Fruit fly (Drosophila melanogaster) whole organism, prepupa: Measurements from ENCODE around the gene Cep135.

Experiments used
- Blimp-1 ChIP-seq: fragments of 200-800 bp; sonication (Bioruptor generic); optimal IDR thresholded peaks from 3 replicates; lab custom pipeline; 2017; ENCODE audit warnings: missing biosample characterization, missing genetic modification characterization, mild to moderate bottlenecking, moderate library complexity, missing genetic modification reagents
- CG15336 ChIP-seq: fragments of 200-800 bp; sonication (Bioruptor generic); IDR thresholded peaks from 2 replicates; pipeline ENCODE4 v1.3.6; 2022; ENCODE audit warnings: missing biosample characterization, missing genetic modification characterization
- CG1621 ChIP-seq: fragments of 200-800 bp; sonication (Bioruptor generic); optimal IDR thresholded peaks from 3 replicates; lab custom pipeline; 2018; ENCODE audit warnings: missing biosample characterization, mild to moderate bottlenecking, missing genetic modification characterization
- CG16779 ChIP-seq: fragments of 200-800 bp; sonication (Bioruptor generic); optimal IDR thresholded peaks from 3 replicates; lab custom pipeline; 2017; ENCODE audit warnings: missing biosample characterization, mild to moderate bottlenecking, missing genetic modification characterization
- CG31627 ChIP-seq: fragments of 200-800 bp; sonication (Bioruptor generic); optimal IDR thresholded peaks from 3 replicates; lab custom pipeline; 2016; ENCODE audit warnings: missing biosample characterization, missing genetic modification characterization
- CG32006 ChIP-seq: fragments of 200-800 bp; sonication (Bioruptor generic); optimal IDR thresholded peaks from 3 replicates; lab custom pipeline; 2017; ENCODE audit warnings: missing biosample characterization, mild to moderate bottlenecking, missing genetic modification characterization
- CG34406 ChIP-seq: fragments of 200-800 bp; sonication (Bioruptor generic); optimal IDR thresholded peaks from 3 replicates; lab custom pipeline; 2016; ENCODE audit warnings: missing biosample characterization, missing genetic modification characterization
- CG3919 ChIP-seq: fragments of 200-800 bp; sonication (Bioruptor generic); optimal IDR thresholded peaks from 3 replicates; lab custom pipeline; 2016; ENCODE audit warnings: missing biosample characterization, missing genetic modification characterization
- CG4318 ChIP-seq: fragments of 200-800 bp; sonication (Bioruptor generic); optimal IDR thresholded peaks from 3 replicates; lab custom pipeline; 2017; ENCODE audit warnings: missing biosample characterization, mild to moderate bottlenecking, missing genetic modification characterization
- CG6163 ChIP-seq: fragments of 200-800 bp; sonication (Bioruptor generic); IDR thresholded peaks from 3 replicates; pipeline ENCODE4 v1.3.6; 2022; ENCODE audit warnings: missing biosample characterization, missing genetic modification characterization
- CG6276 ChIP-seq: fragments of 200-800 bp; sonication (Bioruptor generic); optimal IDR thresholded peaks from 2 replicates; lab custom pipeline; 2017; ENCODE audit warnings: missing biosample characterization, mild to moderate bottlenecking, missing genetic modification characterization
- CG6792 ChIP-seq: fragments of 200-800 bp; sonication (Bioruptor generic); optimal IDR thresholded peaks from 3 replicates; lab custom pipeline; 2016; ENCODE audit warnings: missing biosample characterization, missing genetic modification characterization
- CG6808 ChIP-seq: fragments of 200-800 bp; sonication (Bioruptor generic); optimal IDR thresholded peaks from 3 replicates; lab custom pipeline; 2017; ENCODE audit warnings: missing biosample characterization, missing genetic modification characterization, mild to moderate bottlenecking, moderate library complexity, missing genetic modification reagents
- CG6854 ChIP-seq: fragments of 200-800 bp; sonication (Bioruptor generic); optimal IDR thresholded peaks from 2 replicates; lab custom pipeline; 2017; ENCODE audit warnings: missing biosample characterization, mild to moderate bottlenecking, missing genetic modification characterization
- CG7368 ChIP-seq: fragments of 200-800 bp; sonication (Bioruptor generic); optimal IDR thresholded peaks from 3 replicates; lab custom pipeline; 2016; ENCODE audit warnings: missing biosample characterization, missing genetic modification characterization
- CG8119 ChIP-seq: fragments of 200-800 bp; sonication (Bioruptor generic); IDR thresholded peaks from 3 replicates; pipeline ENCODE4 v1.3.6; 2022; ENCODE audit warnings: missing biosample characterization, missing genetic modification characterization
- CG8632 ChIP-seq: fragments of 200-800 bp; sonication (Bioruptor generic); optimal IDR thresholded peaks from 3 replicates; lab custom pipeline; 2016; ENCODE audit warnings: missing biosample characterization, missing genetic modification characterization
- CG9139 ChIP-seq: fragments of 200-800 bp; sonication (Bioruptor generic); optimal IDR thresholded peaks from 3 replicates; lab custom pipeline; 2017; ENCODE audit warnings: missing biosample characterization, mild to moderate bottlenecking, missing genetic modification characterization
- Eip75B ChIP-seq: fragments of 200-800 bp; sonication (Bioruptor generic); optimal IDR thresholded peaks from 3 replicates; lab custom pipeline; 2016; ENCODE audit warnings: missing biosample characterization, missing genetic modification characterization
- Eip78C ChIP-seq: fragments of 200-800 bp; sonication (Bioruptor generic); peaks from one replicate; lab custom pipeline; 2016; ENCODE audit warnings: missing biosample characterization, missing genetic modification characterization
- Eip93F ChIP-seq: fragments of 200-800 bp; sonication (Bioruptor generic); optimal IDR thresholded peaks from 2 replicates; lab custom pipeline; 2016; ENCODE audit warnings: missing biosample characterization, mild to moderate bottlenecking, missing genetic modification characterization
- Ets21C ChIP-seq: fragments of 200-800 bp; sonication (Bioruptor generic); optimal IDR thresholded peaks from 3 replicates; lab custom pipeline; 2016; ENCODE audit warnings: missing biosample characterization, missing genetic modification characterization
- Ets96B ChIP-seq: fragments of 200-800 bp; optimal IDR thresholded peaks from 2 replicates; lab custom pipeline; 2019; ENCODE audit warnings: missing biosample characterization, mild to moderate bottlenecking, missing genetic modification characterization, moderate library complexity
- Gug ChIP-seq: fragments of 200-800 bp; sonication (Bioruptor generic); IDR thresholded peaks from 2 replicates; pipeline ENCODE4 v1.3.6; 2022; ENCODE audit warnings: missing biosample characterization, missing genetic modification characterization
- Hr38 ChIP-seq: sonication (Bioruptor generic); optimal IDR thresholded peaks from 2 replicates; lab custom pipeline; 2016; ENCODE audit warnings: missing biosample characterization, missing genetic modification characterization
- Hr39 ChIP-seq: fragments of 200-800 bp; sonication (Bioruptor generic); optimal IDR thresholded peaks from 2 replicates; lab custom pipeline; 2016; ENCODE audit warnings: missing biosample characterization, missing genetic modification characterization
- Hr4 ChIP-seq: fragments of 200-800 bp; sonication (Bioruptor generic); optimal IDR thresholded peaks from 3 replicates; lab custom pipeline; 2016; ENCODE audit warnings: missing biosample characterization, missing genetic modification characterization
- Lpt ChIP-seq: fragments of 200-800 bp; sonication (Bioruptor generic); optimal IDR thresholded peaks from 3 replicates; lab custom pipeline; 2016; ENCODE audit warnings: missing biosample characterization, missing genetic modification characterization
- OdsH ChIP-seq: fragments of 200-800 bp; sonication (Bioruptor generic); optimal IDR thresholded peaks from 3 replicates; lab custom pipeline; 2016; ENCODE audit warnings: missing biosample characterization, missing genetic modification characterization
- Sox15 ChIP-seq: fragments of 200-800 bp; sonication (Bioruptor generic); optimal IDR thresholded peaks from 3 replicates; lab custom pipeline; 2016; ENCODE audit warnings: missing biosample characterization, missing genetic modification characterization
- achi ChIP-seq: fragments of 200-800 bp; sonication (Bioruptor generic); optimal IDR thresholded peaks from 3 replicates; lab custom pipeline; 2016; ENCODE audit warnings: missing biosample characterization, missing genetic modification characterization
- cyc ChIP-seq: fragments of 200-800 bp; sonication (Bioruptor generic); optimal IDR thresholded peaks from 3 replicates; lab custom pipeline; 2016; ENCODE audit warnings: missing biosample characterization, missing genetic modification characterization
- dsx ChIP-seq: fragments of 200-800 bp; optimal IDR thresholded peaks from 3 replicates; lab custom pipeline; 2019; ENCODE audit warnings: missing biosample characterization, mild to moderate bottlenecking, missing genetic modification characterization, moderate library complexity; ENCODE audit not compliant: poor library complexity, severe bottlenecking
- eg ChIP-seq: fragments of 200-800 bp; sonication (Bioruptor generic); IDR thresholded peaks from 3 replicates; pipeline ENCODE4 v1.3.6; 2022; ENCODE audit warnings: missing biosample characterization, missing genetic modification characterization
- esn ChIP-seq: fragments of 200-800 bp; sonication (Bioruptor generic); optimal IDR thresholded peaks from 2 replicates; lab custom pipeline; 2016; ENCODE audit warnings: missing biosample characterization, mild to moderate bottlenecking, missing genetic modification characterization, moderate library complexity
- fd59A ChIP-seq: fragments of 200-800 bp; sonication (Bioruptor generic); optimal IDR thresholded peaks from 2 replicates; lab custom pipeline; 2017; ENCODE audit warnings: missing biosample characterization, mild to moderate bottlenecking, missing genetic modification characterization, missing genetic modification reagents
- fd85E ChIP-seq: fragments of 200-800 bp; sonication (Bioruptor generic); optimal IDR thresholded peaks from 3 replicates; lab custom pipeline; 2016; ENCODE audit warnings: missing biosample characterization, missing genetic modification characterization
- fkh ChIP-seq: fragments of 200-800 bp; sonication (Bioruptor generic); optimal IDR thresholded peaks from 3 replicates; lab custom pipeline; 2017; ENCODE audit warnings: missing biosample characterization, mild to moderate bottlenecking, missing genetic modification characterization, moderate library complexity
- net ChIP-seq: fragments of 200-800 bp; sonication (Bioruptor generic); optimal IDR thresholded peaks from 3 replicates; lab custom pipeline; 2016; ENCODE audit warnings: missing biosample characterization, missing genetic modification characterization
- salr ChIP-seq, 2 experiments: fragments of 200-800 bp; sonication (Bioruptor generic); optimal IDR thresholded peaks; 3 replicates each; lab custom pipeline; 2016 to 2018; ENCODE audit warnings: missing biosample characterization in 2 of 2, missing genetic modification characterization in 2 of 2, mild to moderate bottlenecking in 1 of 2
- svp ChIP-seq: fragments of 200-800 bp; sonication (Bioruptor generic); peaks from one replicate; lab custom pipeline; 2016; ENCODE audit warnings: missing biosample characterization, missing genetic modification characterization
- topi ChIP-seq: fragments of 200-800 bp; sonication (Bioruptor generic); optimal IDR thresholded peaks from 3 replicates; lab custom pipeline; 2016; ENCODE audit warnings: missing biosample characterization, missing genetic modification characterization
- vri ChIP-seq: fragments of 200-800 bp; sonication (Bioruptor generic); optimal IDR thresholded peaks from 3 replicates; lab custom pipeline; 2016; ENCODE audit warnings: missing biosample characterization, mild to moderate bottlenecking, missing genetic modification characterization

Gene Cep135

dm6 chr3L:15169795-15170194 lies 53.3 kb downstream of the Cep135 start:
- no peak for TF ChIP-seq Ets21C (GFP tag; lab: Kevin White, UChicago)
- TF ChIP-seq fkh (GFP tag; lab: Kevin White, UChicago), result peak; percentile 46

DNA sequence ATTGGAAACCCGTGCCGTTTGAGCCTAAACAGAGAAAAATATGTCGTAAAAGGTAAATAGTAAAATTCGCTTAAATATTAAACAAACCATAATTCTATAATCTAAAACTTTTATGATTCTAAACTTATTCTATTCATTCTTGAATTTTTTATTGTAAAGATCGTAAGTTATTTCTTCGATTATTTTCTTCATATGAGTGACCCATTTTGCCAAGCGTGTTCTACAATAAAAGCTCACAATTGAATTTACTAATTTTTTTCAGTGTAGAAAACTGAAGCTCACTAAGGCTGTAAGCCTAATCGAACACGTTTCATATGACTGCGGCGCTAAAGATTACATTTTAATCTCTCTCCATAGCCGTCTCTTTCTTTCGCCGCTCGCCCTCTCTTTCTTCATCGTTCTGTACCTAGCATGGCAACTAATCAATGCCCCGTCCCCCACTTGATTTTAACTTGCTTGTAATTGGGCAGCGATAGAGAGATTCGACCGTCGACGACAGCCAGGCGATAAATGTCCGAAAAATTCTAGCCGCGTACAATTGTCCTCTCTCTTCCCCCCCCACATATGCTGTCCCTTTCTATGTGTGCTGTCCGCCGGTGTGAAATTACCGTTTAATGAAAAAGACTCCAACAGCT lies 55.3 kb downstream of the Cep135 start:
- TF ChIP-seq Gug (peak; percentile 24; the same call in 1 of the 2 replicates), CG3919 (peak; percentile 34), Eip78C (peak; percentile 65), net (GFP tag; lab: Kevin White, UChicago) (peak; percentile 35), CG4318 (GFP tag; lab: Kevin White, UChicago) (peak; percentile 36), CG1621 (tag; lab: Kevin White, UChicago) (no peak), cyc (no peak), achi (GFP tag; lab: Kevin White, UChicago) (peak; percentile 37), CG7368 (GFP tag; lab: Kevin White, UChicago) (no peak), svp (GFP tag; lab: Kevin White, UChicago) (peak; percentile 42), OdsH (GFP tag; lab: Kevin White, UChicago) (peak; percentile 36), Lpt (GFP tag; lab: Kevin White, UChicago) (peak; percentile 17), CG31627 (GFP tag; lab: Kevin White, UChicago) (no peak), Hr4 (GFP tag; lab: Kevin White, UChicago) (peak; percentile 53), CG6276 (GFP tag; lab: Kevin White, UChicago) (peak; percentile 39), CG32006 (peak; percentile 66), CG8119 (GFP tag; lab: Robert Waterston, UW) (peak; percentile 75), CG6808 (GFP tag; lab: Kevin White, UChicago) (no peak), fd85E (no peak), CG15336 (peak; percentile 77), eg (GFP tag; lab: Robert Waterston, UW) (peak; percentile 53; the same call in 1 of the 3 replicates), CG6163 (0 out of 3 replicates have a peak, but pooled peaks have one; percentile 17), salr (GFP tag; optimal IDR thresholded peaks at IDR 0.05; lab: Kevin White, UChicago) (peak in 1 of 2 experiments; percentile 35), Hr38 (GFP tag; lab: Kevin White, UChicago) (no peak)

DNA sequence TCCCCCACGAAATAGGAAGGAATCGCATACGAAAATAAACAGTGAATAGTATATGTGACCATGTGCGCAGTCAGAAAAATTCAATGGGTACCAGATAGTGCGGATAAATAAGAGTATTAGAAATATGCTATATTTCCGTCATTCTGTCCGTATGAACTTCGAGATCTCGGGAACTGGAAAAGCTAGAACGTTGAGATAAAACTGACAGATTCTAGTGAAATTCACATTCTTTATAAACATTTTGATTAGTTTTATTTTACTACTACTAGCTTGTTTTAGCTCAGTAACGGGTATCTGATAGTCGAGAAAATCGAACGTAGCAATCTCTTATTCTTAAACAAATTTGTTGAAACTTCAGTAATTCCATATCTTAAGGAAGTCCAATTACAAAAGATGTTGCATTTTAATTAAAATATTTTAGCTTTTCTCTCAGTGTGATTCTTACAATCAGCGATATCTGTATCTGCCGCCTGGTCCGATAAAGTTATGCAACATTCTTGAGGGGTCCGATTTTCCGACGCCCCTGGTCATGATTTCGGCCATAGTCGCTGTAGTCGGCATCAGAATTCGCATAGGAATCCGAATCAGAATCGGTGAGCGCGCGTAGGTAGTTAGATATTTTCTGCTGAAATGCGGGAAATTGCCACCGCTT lies 56.0 kb downstream of the Cep135 start:
- TF ChIP-seq Eip78C (peak; percentile 55), Ets21C (GFP tag; lab: Kevin White, UChicago) (no peak), Eip75B (GFP tag; lab: Kevin White, UChicago) (no peak), fkh (GFP tag; lab: Kevin White, UChicago) (no peak), CG32006 (peak; percentile 10), Ets96B (tag; lab: Kevin White, UChicago) (no peak), eg (GFP tag; lab: Robert Waterston, UW) (no peak), CG6792 (GFP tag; lab: Kevin White, UChicago) (no peak)

DNA sequence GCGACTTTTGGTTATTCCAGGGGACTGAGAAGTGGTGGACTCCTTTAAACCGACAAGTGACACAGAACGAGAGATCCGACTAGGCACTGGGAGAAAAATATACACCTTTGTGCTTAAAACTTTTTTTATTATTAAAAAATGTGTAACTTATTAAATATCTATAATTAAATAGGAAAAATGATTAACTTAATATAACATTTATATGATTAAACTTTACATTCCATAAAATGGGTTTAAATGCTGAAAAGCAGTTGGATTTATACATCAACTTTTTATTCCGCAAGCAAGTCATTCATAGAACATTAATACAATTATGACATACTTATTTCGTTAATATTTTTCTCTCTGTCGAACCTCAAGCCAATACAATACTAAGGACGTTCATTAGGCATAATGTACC lies 57.5 kb downstream of the Cep135 start:
- peak; percentile 70 for TF ChIP-seq CG6792 (GFP tag; lab: Kevin White, UChicago)
- TF ChIP-seq fd59A (GFP tag; lab: Kevin White, UChicago), result peak; percentile 50
- peak; percentile 48 for TF ChIP-seq CG9139 (GFP tag; lab: Kevin White, UChicago)
- peak; percentile 80 for TF ChIP-seq CG34406 (GFP tag; lab: Kevin White, UChicago)
- TF ChIP-seq CG6854 (GFP tag; lab: Kevin White, UChicago), result peak; percentile 9
- TF ChIP-seq fd85E, result no peak
- peak; percentile 78 for TF ChIP-seq CG8632 (GFP tag; lab: Kevin White, UChicago)
- no peak for TF ChIP-seq CG15336
- no peak for TF ChIP-seq Blimp-1 (GFP tag; lab: Kevin White, UChicago)
- TF ChIP-seq svp (GFP tag; lab: Kevin White, UChicago), result peak; percentile 75
- TF ChIP-seq CG3919, result peak; percentile 48
- TF ChIP-seq fkh (GFP tag; lab: Kevin White, UChicago), result no peak
- TF ChIP-seq esn (GFP tag; lab: Kevin White, UChicago), result peak; percentile 63
- peak; percentile 46 for TF ChIP-seq CG16779 (tag; lab: Kevin White, UChicago)
- TF ChIP-seq Eip93F (GFP tag; lab: Kevin White, UChicago), result no peak
- TF ChIP-seq CG32006, result peak; percentile 27
- TF ChIP-seq Hr39 (GFP tag; lab: Kevin White, UChicago), result peak; percentile 22
- TF ChIP-seq CG31627 (GFP tag; lab: Kevin White, UChicago), result no peak
- TF ChIP-seq topi, result peak; percentile 42
- TF ChIP-seq vri, result no peak
- TF ChIP-seq Sox15 (GFP tag; lab: Kevin White, UChicago), result peak; percentile 51
- peak; percentile 79 for TF ChIP-seq dsx (GFP tag; lab: Kevin White, UChicago)
- TF ChIP-seq Eip78C, result peak; percentile 87
- TF ChIP-seq CG8119 (GFP tag; lab: Robert Waterston, UW), result peak; percentile 42; the same call in 1 of the 3 replicates
